Worm (Caenorhabditis elegans): Measurements from ENCODE around the gene pig-1.

- TF ChIP-seq lsy-2 (tag; optimal IDR thresholded peaks at IDR 0.05) (no peak), ces-1 (GFP tag; optimal IDR thresholded peaks at IDR 0.05) (no peak), nhr-76 (tag; optimal IDR thresholded peaks at IDR 0.05) (no peak), ztf-11 (tag; optimal IDR thresholded peaks at IDR 0.05) (no peak), unc-62 (GFP tag; optimal IDR thresholded peaks at IDR 0.05) (no peak), nhr-28 (tag; optimal IDR thresholded peaks at IDR 0.05) (no peak), unc-39 (tag; optimal IDR thresholded peaks at IDR 0.05) (no peak), elt-3 (tag; optimal IDR thresholded peaks at IDR 0.05) (no peak), hlh-1 (tag; optimal IDR thresholded peaks at IDR 0.05) (no peak), pha-4 (tag; optimal IDR thresholded peaks at IDR 0.05) (no peak), snpc-4 (tag; optimal IDR thresholded peaks at IDR 0.05) (no peak), lin-13 (tag; optimal IDR thresholded peaks at IDR 0.05) (no peak)
Measured at ce11 chrIV:531835-532234, 12.6 kb upstream of the pig-1 start, which contains the start of gene glt-7.
